Fruit fly (Drosophila melanogaster): ENCODE data around the gene CG17258.

Gene CG17258

DNA sequence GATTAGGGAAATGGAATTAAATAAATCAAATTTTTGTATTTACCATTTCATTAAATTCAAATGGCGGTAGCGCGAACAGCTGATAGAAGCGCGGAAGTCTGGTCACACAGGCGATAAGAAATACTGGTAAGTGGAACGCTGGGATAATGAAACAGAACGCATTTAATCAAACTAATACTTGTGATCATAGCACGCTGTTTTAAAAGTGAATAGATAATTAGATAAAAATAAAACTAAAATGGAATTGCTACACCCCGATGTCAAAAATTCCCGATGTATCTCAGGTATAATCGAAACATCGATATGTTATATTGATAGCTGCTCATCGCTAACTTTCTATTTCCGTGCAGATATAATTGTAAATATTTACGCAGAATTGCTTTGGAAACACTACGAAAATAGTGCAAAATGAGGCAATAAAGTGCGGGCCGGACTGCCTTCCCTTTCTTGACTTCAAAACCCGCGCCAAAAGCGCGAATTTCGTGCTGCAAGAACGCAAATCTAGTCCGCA, 42.4 kb downstream of the CG17258 start, which contains the start of the genes okr and CG3558 (continued):
- no peak for TF ChIP-seq dpn (GFP tag; optimal IDR thresholded peaks at IDR 0.05)
- TF ChIP-seq MESR4 (GFP tag; optimal IDR thresholded peaks at IDR 0.05): peak; percentile 72
- no peak for TF ChIP-seq Hand (GFP tag; optimal IDR thresholded peaks at IDR 0.05)
- no peak for TF ChIP-seq fd96Cb (tag; optimal IDR thresholded peaks at IDR 0.05)
- TF ChIP-seq Awh (GFP tag; IDR thresholded peaks at IDR 0.05): no peak
- TF ChIP-seq CG5245 (GFP tag; optimal IDR thresholded peaks at IDR 0.05): no peak
- TF ChIP-seq inv (GFP tag; IDR thresholded peaks at IDR 0.05; ENCODE audit: partially characterized antibody): peak; percentile 72
- TF ChIP-seq onecut (GFP tag; IDR thresholded peaks at IDR 0.05): no peak
- TF ChIP-seq Dbx (GFP tag; IDR thresholded peaks at IDR 0.05): no peak
- TF ChIP-seq CG7839 (tag; optimal IDR thresholded peaks at IDR 0.05): no peak
- peak; percentile 66; the same call in 2 of the 3 replicates for TF ChIP-seq hb (GFP tag; IDR thresholded peaks at IDR 0.05; ENCODE audit: partially characterized antibody)
- TF ChIP-seq CG2129 (GFP tag; IDR thresholded peaks at IDR 0.05; ENCODE audit: partially characterized antibody): peak; percentile 77
- TF ChIP-seq CG17829 (tag; optimal IDR thresholded peaks at IDR 0.05): peak; percentile 8
- peak; percentile 91 for TF ChIP-seq unc-4 (GFP tag; IDR thresholded peaks at IDR 0.05; ENCODE audit: partially characterized antibody)
- TF ChIP-seq jumu (GFP tag; optimal IDR thresholded peaks at IDR 0.05): no peak
- TF ChIP-seq grau (tag; optimal IDR thresholded peaks at IDR 0.05): peak; percentile 24
- no peak for TF ChIP-seq CG12299 (tag; optimal IDR thresholded peaks at IDR 0.05)
- no peak for TF ChIP-seq CG30403 (GFP tag; optimal IDR thresholded peaks at IDR 0.05)
- no peak for TF ChIP-seq CG4730 (GFP tag; IDR thresholded peaks at IDR 0.05)
- TF ChIP-seq CG1529 (GFP tag; optimal IDR thresholded peaks at IDR 0.05): no peak
- no peak for TF ChIP-seq CG7786 (GFP tag; optimal IDR thresholded peaks at IDR 0.05)
- peak; percentile 39 for TF ChIP-seq nmo (GFP tag; optimal IDR thresholded peaks at IDR 0.05)
- peak; percentile 87 for TF ChIP-seq Scr (GFP tag; IDR thresholded peaks at IDR 0.05; ENCODE audit: partially characterized antibody)
- TF ChIP-seq z (GFP tag; IDR thresholded peaks at IDR 0.05): no peak
- no peak for TF ChIP-seq Abd-B (GFP tag; optimal IDR thresholded peaks at IDR 0.05)
- TF ChIP-seq CG4404 (GFP tag; IDR thresholded peaks at IDR 0.05): no peak
- peak; percentile 70 to 95 for TF ChIP-seq crp (GFP tag; optimal IDR thresholded peaks at IDR 0.05)
- no peak for TF ChIP-seq Deaf1 (tag; optimal IDR thresholded peaks at IDR 0.05)
- TF ChIP-seq pfk (GFP tag; optimal IDR thresholded peaks at IDR 0.05): peak; percentile 94
- TF ChIP-seq unpg (GFP tag; optimal IDR thresholded peaks at IDR 0.05): no peak
- peak; percentile 86 for TF ChIP-seq Doc3 (GFP tag; IDR thresholded peaks at IDR 0.05; ENCODE audit: partially characterized antibody)
- TF ChIP-seq Mad (GFP tag; optimal IDR thresholded peaks at IDR 0.05): no peak
- TF ChIP-seq CG15073 (GFP tag; optimal IDR thresholded peaks at IDR 0.05): no peak
- no peak for TF ChIP-seq run (tag; optimal IDR thresholded peaks at IDR 0.05)
- TF ChIP-seq lab (GFP tag; optimal IDR thresholded peaks at IDR 0.05): no peak
- no peak for TF ChIP-seq ci (GFP tag; IDR thresholded peaks at IDR 0.05)
- peak; percentile 32 for TF ChIP-seq Bteb2 (GFP tag; optimal IDR thresholded peaks at IDR 0.05)
- TF ChIP-seq Bgb (GFP tag; IDR thresholded peaks at IDR 0.05; ENCODE audit: partially characterized antibody): peak; percentile 74
- TF ChIP-seq trem (tag; optimal IDR thresholded peaks at IDR 0.05): peak; percentile 91
- peak; percentile 69; the same call in 2 of the 3 replicates for TF ChIP-seq Opbp (GFP tag; IDR thresholded peaks at IDR 0.05; ENCODE audit: partially characterized antibody)
- peak; percentile 26 for TF ChIP-seq YL-1 (GFP tag; optimal IDR thresholded peaks at IDR 0.05)
- TF ChIP-seq sim (GFP tag; IDR thresholded peaks at IDR 0.05): no peak
- TF ChIP-seq nau (GFP tag; optimal IDR thresholded peaks at IDR 0.05): no peak
- TF ChIP-seq zf30C (GFP tag; optimal IDR thresholded peaks at IDR 0.05): no peak
- TF ChIP-seq CG33213 (GFP tag; optimal IDR thresholded peaks at IDR 0.05): peak; percentile 0
- peak; percentile 90 for TF ChIP-seq CG13287 (GFP tag; IDR thresholded peaks at IDR 0.05; ENCODE audit: partially characterized antibody)
- no peak for TF ChIP-seq twi (tag; optimal IDR thresholded peaks at IDR 0.05)
- TF ChIP-seq CG42726 (GFP tag; IDR thresholded peaks at IDR 0.05; ENCODE audit: partially characterized antibody): no peak; the same call in 1 of the 2 replicates
- TF ChIP-seq BEAF-32 (GFP tag; optimal IDR thresholded peaks at IDR 0.05): peak; percentile 87
